Worm (Caenorhabditis elegans): ENCODE measurements around the gene dex-1.
A peak's percentile ranks its signal among the peaks of the same experiment; 100 is the strongest.

dex-1 gene

ce11 chrIII:5505474-5506022, 20.4 kb upstream of the dex-1 start:
- 0 out of 2 replicates have a peak, but pooled peaks have one; percentile 6 for TF ChIP-seq mcd-1 (GFP tag; IDR thresholded peaks at IDR 0.05)
- TF ChIP-seq F37B4.10 (GFP tag; IDR thresholded peaks at IDR 0.05) = no peak
- TF ChIP-seq hmg-1.2 (GFP tag; IDR thresholded peaks at IDR 0.05) = 0 out of 2 replicates have a peak, but pooled peaks have one; percentile 6
- TF ChIP-seq zfh-2 (GFP tag; conservative IDR thresholded peaks at IDR 0.05) = peak; percentile 69
- no peak for TF ChIP-seq pbrm-1 (GFP tag; IDR thresholded peaks at IDR 0.05)
- TF ChIP-seq him-1 (tag; optimal IDR thresholded peaks at IDR 0.05) = no peak
- TF ChIP-seq ceh-100 (GFP tag; IDR thresholded peaks at IDR 0.05) = peak; percentile 26; the same call in 1 of the 2 replicates
- TF ChIP-seq die-1 (tag; optimal IDR thresholded peaks at IDR 0.05) = no peak

DNA sequence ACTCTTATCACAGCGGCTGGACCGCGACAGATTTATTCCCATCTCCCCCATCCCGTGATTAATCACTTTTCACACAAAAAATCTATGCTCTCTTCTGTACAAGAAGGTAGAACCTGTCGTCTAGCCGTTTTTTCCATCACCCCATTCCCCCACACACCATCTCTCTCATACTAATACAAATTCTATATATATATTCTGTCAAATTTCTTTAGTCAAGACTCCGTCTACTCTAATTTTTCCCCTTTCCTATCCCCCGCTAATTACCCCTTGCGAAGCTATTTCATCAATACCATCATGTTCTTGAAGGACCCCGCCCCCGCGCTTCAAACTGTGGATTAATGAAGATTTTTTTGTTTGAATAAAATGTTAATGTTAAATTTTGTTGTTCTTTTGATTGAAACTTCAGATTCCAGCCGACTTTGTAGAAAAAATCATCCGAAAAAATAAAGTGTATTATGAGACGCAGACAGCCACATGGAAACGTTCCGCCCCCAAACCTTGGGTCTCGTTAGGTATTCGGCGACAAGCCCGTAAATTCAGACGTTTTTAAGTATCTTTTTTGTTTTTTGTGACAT, 19.8 kb upstream of the dex-1 start:
- TF ChIP-seq egl-44 (GFP tag; IDR thresholded peaks at IDR 0.05) = no peak
- TF ChIP-seq ceh-27 (GFP tag; optimal IDR thresholded peaks at IDR 0.05) = no peak
- TF ChIP-seq athp-1 (tag; optimal IDR thresholded peaks at IDR 0.05) = peak; percentile 3
- no peak for TF ChIP-seq ceh-58 (GFP tag; IDR thresholded peaks at IDR 0.05)
- TF ChIP-seq lir-1 (GFP tag; conservative IDR thresholded peaks at IDR 0.05) = 0 out of 2 replicates have a peak, but pooled peaks have one; percentile 12
- TF ChIP-seq ccch-3 (GFP tag; optimal IDR thresholded peaks at IDR 0.05) = no peak
- peak; percentile 77; the same call in 1 of the 2 replicates for TF ChIP-seq cebp-2 (GFP tag; IDR thresholded peaks at IDR 0.05)
- TF ChIP-seq zim-3 (tag; optimal IDR thresholded peaks at IDR 0.05) = peak; percentile 40
- peak; percentile 52 for TF ChIP-seq F57C9.4 (tag; optimal IDR thresholded peaks at IDR 0.05)
- TF ChIP-seq let-607 (tag; optimal IDR thresholded peaks at IDR 0.05) = peak in 1 of 2 experiments; percentile 49
- TF ChIP-seq hsf-1 (GFP tag; IDR thresholded peaks at IDR 0.05) = 0 out of 2 replicates have a peak, but pooled peaks have one; percentile 6
- 0 out of 2 replicates have a peak, but pooled peaks have one; percentile 36 for TF ChIP-seq Y95B8A.8 (GFP tag; IDR thresholded peaks at IDR 0.05)
- TF ChIP-seq tlf-1 (GFP tag; optimal IDR thresholded peaks at IDR 0.05) = peak; percentile 1
- TF ChIP-seq F23B12.7 (tag; optimal IDR thresholded peaks at IDR 0.05; ENCODE audit: insufficient read depth) = no peak
- no peak for TF ChIP-seq F52B5.7 (tag; optimal IDR thresholded peaks at IDR 0.05)
- TF ChIP-seq hmg-20 (GFP tag; IDR thresholded peaks at IDR 0.05) = peak; percentile 62; the same call in 1 of the 2 replicates
- no peak for TF ChIP-seq Y67H2A.10 (GFP tag; conservative IDR thresholded peaks at IDR 0.05)
- TF ChIP-seq repo-1 (tag; optimal IDR thresholded peaks at IDR 0.05) = peak; percentile 80
- TF ChIP-seq snpc-4 (GFP tag; optimal IDR thresholded peaks at IDR 0.05) = no peak
- TF ChIP-seq snpc-4 (tag; optimal IDR thresholded peaks at IDR 0.05) = peak in 1 of 4 experiments; percentile 12
- peak; percentile 63 for TF ChIP-seq Y56A3A.18 (GFP tag; IDR thresholded peaks at IDR 0.05)
- TF ChIP-seq unc-62 (GFP tag; optimal IDR thresholded peaks at IDR 0.05) = no peak
- peak; percentile 37 for TF ChIP-seq lin-54 (GFP tag; optimal IDR thresholded peaks at IDR 0.05)
- TF ChIP-seq atf-7 (tag; optimal IDR thresholded peaks at IDR 0.05) = peak; percentile 67
- peak; percentile 37 for TF ChIP-seq fkh-3 (tag; optimal IDR thresholded peaks at IDR 0.05)
- TF ChIP-seq attf-3 (GFP tag; conservative IDR thresholded peaks at IDR 0.05) = no peak
- TF ChIP-seq ztf-25 (GFP tag; IDR thresholded peaks at IDR 0.05) = no peak
- peak; percentile 52 for TF ChIP-seq nhr-90 (tag; optimal IDR thresholded peaks at IDR 0.05)
- no peak for TF ChIP-seq ceh-100 (GFP tag; IDR thresholded peaks at IDR 0.05)
- TF ChIP-seq bed-1 (GFP tag; IDR thresholded peaks at IDR 0.05) = no peak
- no peak for TF ChIP-seq F33H1.4 (GFP tag; IDR thresholded peaks at IDR 0.05)
- peak; percentile 29 for TF ChIP-seq hrde-1 (tag; optimal IDR thresholded peaks at IDR 0.05; ENCODE audit: borderline replicate concordance)
- 0 out of 2 replicates have a peak, but pooled peaks have one; percentile 54 for TF ChIP-seq lin-26 (GFP tag; IDR thresholded peaks at IDR 0.05)
- TF ChIP-seq ztf-26 (tag; optimal IDR thresholded peaks at IDR 0.05) = peak; percentile 66
- no peak; the same call in 1 of the 2 replicates for TF ChIP-seq hmg-1.2 (GFP tag; IDR thresholded peaks at IDR 0.05)
- peak; percentile 85 for TF ChIP-seq ekl-4 (GFP tag; IDR thresholded peaks at IDR 0.05)
- TF ChIP-seq ama-1 (optimal IDR thresholded peaks at IDR 0.05) = peak; percentile 89
- no peak for TF ChIP-seq ama-1 (GFP tag; optimal IDR thresholded peaks at IDR 0.05)
- peak; percentile 73; the same call in 1 of the 2 replicates for TF ChIP-seq nfyb-1 (GFP tag; IDR thresholded peaks at IDR 0.05)
- TF ChIP-seq ZK185.1 (tag; optimal IDR thresholded peaks at IDR 0.05; ENCODE audit: poor library complexity, severe bottlenecking) = peak; percentile 35

Data from whole organism, young adult.